Comparison of ENCODE assay signal across 1 fruit fly cellular context in genomic region chr2L:7925389-7925788, dm6.
A peak's percentile ranks its signal among the peaks of the same experiment; 100 is the strongest.
TF ChIP-seq lines count a peak whose summit lies in the region.

No protein-coding gene starts in this region.

TF ChIP-seq in whole organism, embryonic, 481 proteins besides CTCF, POLR2A, EP300 and RAD21 (continued from another document):
- TF ChIP-seq Scr (GFP tag; IDR thresholded peaks at IDR 0.05; lab: Robert Waterston, UW; ENCODE audit: partially characterized antibody) (no peak), ftz-f1 (GFP tag; optimal IDR thresholded peaks at IDR 0.05; lab: Kevin White, UChicago) (no peak), CG11247 (GFP tag; IDR thresholded peaks at IDR 0.05; lab: Robert Waterston, UW) (peak; percentile 84), Fer2 (tag; optimal IDR thresholded peaks at IDR 0.05; lab: Kevin White, UChicago) (peak; percentile 76), dmrt11E (tag; optimal IDR thresholded peaks at IDR 0.05; lab: Kevin White, UChicago) (peak; percentile 62), CG11696 (GFP tag; IDR thresholded peaks at IDR 0.05; lab: Robert Waterston, UW) (peak; percentile 84), CG12942 (GFP tag; optimal IDR thresholded peaks at IDR 0.05; lab: Kevin White, UChicago) (peak; percentile 68), HLH4C (GFP tag; IDR thresholded peaks at IDR 0.05; lab: Robert Waterston, UW; ENCODE audit: partially characterized antibody) (0 out of 3 replicates have a peak, but pooled peaks have one; percentile 30), CG4617 (GFP tag; optimal IDR thresholded peaks at IDR 0.05; lab: Kevin White, UChicago; ENCODE audit: borderline replicate concordance) (peak; percentile 33), gt (GFP tag; IDR thresholded peaks at IDR 0.05; lab: Robert Waterston, UW) (peak; percentile 71; the same call in 1 of the 2 replicates), Hr78 (GFP tag; optimal IDR thresholded peaks at IDR 0.05; lab: Kevin White, UChicago) (peak in 1 of 2 experiments; percentile 59), CG3407 (GFP tag; optimal IDR thresholded peaks at IDR 0.05; lab: Kevin White, UChicago) (peak; percentile 75), yki (optimal IDR thresholded peaks at IDR 0.05; lab: Kevin White, UChicago) (no peak), CG30403 (GFP tag; optimal IDR thresholded peaks at IDR 0.05; lab: Kevin White, UChicago) (peak; percentile 85), ranshi (GFP tag; IDR thresholded peaks at IDR 0.05; lab: Robert Waterston, UW) (peak; percentile 91), fd96Cb (tag; optimal IDR thresholded peaks at IDR 0.05; lab: Kevin White, UChicago) (peak; percentile 89), ATbp (GFP tag; optimal IDR thresholded peaks at IDR 0.05; lab: Kevin White, UChicago) (peak; percentile 87), CG18011 (GFP tag; optimal IDR thresholded peaks at IDR 0.05; lab: Kevin White, UChicago) (peak; percentile 57), CG15011 (GFP tag; optimal IDR thresholded peaks at IDR 0.05; lab: Kevin White, UChicago) (peak; percentile 74), sim (GFP tag; IDR thresholded peaks at IDR 0.05; lab: Robert Waterston, UW) (peak; percentile 61; the same call in 1 of the 2 replicates), CG7928 (GFP tag; optimal IDR thresholded peaks at IDR 0.05; lab: Kevin White, UChicago) (peak; percentile 17), MBD-R2 (GFP tag; IDR thresholded peaks at IDR 0.05; lab: Robert Waterston, UW) (peak; percentile 76; the same call in 1 of the 2 replicates), Taf1 (GFP tag; IDR thresholded peaks at IDR 0.05; lab: Robert Waterston, UW) (peak; percentile 70), CG11398 (GFP tag; optimal IDR thresholded peaks at IDR 0.05; lab: Kevin White, UChicago) (peak; percentile 67), CG16815 (GFP tag; optimal IDR thresholded peaks at IDR 0.05; lab: Kevin White, UChicago) (peak; percentile 53), CG3995 (GFP tag; optimal IDR thresholded peaks at IDR 0.05; lab: Kevin White, UChicago) (peak; percentile 0), stwl (tag; optimal IDR thresholded peaks at IDR 0.05; lab: Kevin White, UChicago) (no peak), dm (GFP tag; optimal IDR thresholded peaks at IDR 0.05; lab: Kevin White, UChicago) (peak; percentile 71), CG11560 (tag; IDR thresholded peaks at IDR 0.05; lab: Robert Waterston, UW) (peak; percentile 64), toy (GFP tag; IDR thresholded peaks at IDR 0.05; lab: Robert Waterston, UW) (peak; percentile 61; the same call in 1 of the 2 replicates), sisA (GFP tag; IDR thresholded peaks at IDR 0.05; lab: Robert Waterston, UW) (peak; percentile 90), CG31441 (GFP tag; IDR thresholded peaks at IDR 0.05; lab: Robert Waterston, UW) (peak; percentile 91), CG3726 (GFP tag; IDR thresholded peaks at IDR 0.05; lab: Robert Waterston, UW) (peak; percentile 83), ato (GFP tag; IDR thresholded peaks at IDR 0.05; lab: Robert Waterston, UW; ENCODE audit: partially characterized antibody) (no peak), fd102C (GFP tag; optimal IDR thresholded peaks at IDR 0.05; lab: Kevin White, UChicago) (no peak), Mrtf (GFP tag; IDR thresholded peaks at IDR 0.05; lab: Robert Waterston, UW) (peak; percentile 85)
